Fruit fly (Drosophila melanogaster) whole organism, adult: ENCODE data around the gene Bfc.

Source experiments
- CG11617 ChIP-seq: fragments of 200-800 bp; sonication (Bioruptor generic); optimal IDR thresholded peaks from 2 replicates; lab custom pipeline; 2017; ENCODE audit warnings: mild to moderate bottlenecking, missing biosample characterization, missing genetic modification reagents, missing genetic modification characterization
- CG12768 ChIP-seq: fragments of 200-800 bp; sonication (Bioruptor generic); optimal IDR thresholded peaks from 2 replicates; lab custom pipeline; 2017; ENCODE audit warnings: missing biosample characterization, missing genetic modification characterization, mild to moderate bottlenecking, moderate library complexity, missing genetic modification reagents
- CG14711 ChIP-seq: fragments of 200-800 bp; sonication (Bioruptor generic); optimal IDR thresholded peaks from 2 replicates; lab custom pipeline; 2018; ENCODE audit warnings: missing biosample characterization, mild to moderate bottlenecking, missing genetic modification characterization, moderate library complexity
- CG1620 ChIP-seq: fragments of 200-800 bp; sonication (Bioruptor generic); optimal IDR thresholded peaks from 2 replicates; lab custom pipeline; 2016; ENCODE audit warnings: missing biosample characterization, missing genetic modification characterization
- CG33017 ChIP-seq: fragments of 200-800 bp; sonication (Bioruptor generic); optimal IDR thresholded peaks from 2 replicates; lab custom pipeline; 2018; ENCODE audit warnings: missing biosample characterization, mild to moderate bottlenecking, missing genetic modification characterization, moderate library complexity
- CG5204 ChIP-seq: fragments of 200-800 bp; sonication (Bioruptor generic); optimal IDR thresholded peaks from 2 replicates; lab custom pipeline; 2016; ENCODE audit warnings: missing biosample characterization, missing genetic modification characterization
- CG7045 ChIP-seq: fragments of 200-800 bp; sonication (Bioruptor generic); optimal IDR thresholded peaks from 2 replicates; lab custom pipeline; 2017; ENCODE audit warnings: missing biosample characterization, mild to moderate bottlenecking, missing genetic modification characterization
- CG7101 ChIP-seq: fragments of 200-800 bp; sonication (Bioruptor generic); optimal IDR thresholded peaks from 2 replicates; lab custom pipeline; 2018; ENCODE audit warnings: missing biosample characterization, mild to moderate bottlenecking, missing genetic modification characterization, moderate library complexity
- Clk ChIP-seq: fragments of 200-800 bp; sonication (Bioruptor generic); optimal IDR thresholded peaks from 2 replicates; lab custom pipeline; 2017; ENCODE audit warnings: missing biosample characterization, missing genetic modification characterization
- Crg-1 ChIP-seq: fragments of 200-800 bp; sonication (Bioruptor generic); optimal IDR thresholded peaks from 2 replicates; lab custom pipeline; 2016; ENCODE audit warnings: missing biosample characterization, missing genetic modification characterization
- Hr96 ChIP-seq: fragments of 200-800 bp; sonication (Bioruptor generic); optimal IDR thresholded peaks from 2 replicates; lab custom pipeline; 2016; ENCODE audit warnings: missing biosample characterization, missing genetic modification characterization
- Mnt ChIP-seq: fragments of 200-800 bp; sonication (Bioruptor generic); optimal IDR thresholded peaks from 2 replicates; lab custom pipeline; 2016; ENCODE audit warnings: missing biosample characterization, mild to moderate bottlenecking, missing genetic modification characterization
- bab1 ChIP-seq: fragments of 200-800 bp; sonication (Bioruptor generic); optimal IDR thresholded peaks from 3 replicates; lab custom pipeline; 2019; ENCODE audit warnings: missing biosample characterization, mild to moderate bottlenecking, missing genetic modification characterization, moderate library complexity
- cic ChIP-seq: fragments of 200-800 bp; sonication (Bioruptor generic); optimal IDR thresholded peaks from 2 replicates; lab custom pipeline; 2017; ENCODE audit warnings: missing biosample characterization, mild to moderate bottlenecking, missing genetic modification characterization, moderate library complexity
- cnc ChIP-seq, 2 experiments: fragments of >200 bp; optimal IDR thresholded peaks; 2 replicates each; lab custom pipeline; 2017
- kay ChIP-seq: fragments of 200-800 bp; sonication (Bioruptor generic); peaks from one replicate; lab custom pipeline; 2016; ENCODE audit warnings: missing biosample characterization, missing genetic modification characterization, borderline replicate concordance
- ovo ChIP-seq: fragments of 200-800 bp; sonication (Bioruptor generic); optimal IDR thresholded peaks from 2 replicates; lab custom pipeline; 2016; ENCODE audit warnings: missing biosample characterization, missing genetic modification characterization
- pad ChIP-seq: fragments of 200-800 bp; sonication (Bioruptor generic); optimal IDR thresholded peaks from 3 replicates; lab custom pipeline; 2017; ENCODE audit warnings: missing biosample characterization, missing genetic modification characterization, mild to moderate bottlenecking, moderate library complexity, missing genetic modification reagents
- tj ChIP-seq: fragments of 200-800 bp; sonication (Bioruptor generic); optimal IDR thresholded peaks from 3 replicates; lab custom pipeline; 2017; ENCODE audit warnings: missing biosample characterization, mild to moderate bottlenecking, missing genetic modification characterization, moderate library complexity
- toe ChIP-seq: fragments of 200-800 bp; sonication (Bioruptor generic); optimal IDR thresholded peaks from 2 replicates; lab custom pipeline; 2016; ENCODE audit warnings: missing biosample characterization, missing genetic modification characterization

Gene Bfc

dm6 chr3L:1269013-1269412 is 18.5 kb downstream of the Bfc start:
- TF ChIP-seq ovo = no peak
- TF ChIP-seq CG11617 (GFP tag; lab: Kevin White, UChicago) = no peak
- TF ChIP-seq toe (GFP tag; lab: Kevin White, UChicago) = no peak
- TF ChIP-seq CG5204 (GFP tag; lab: Kevin White, UChicago) = no peak
- TF ChIP-seq kay (GFP tag; lab: Kevin White, UChicago) = no peak
- TF ChIP-seq Crg-1 = no peak
- TF ChIP-seq cic (GFP tag; lab: Kevin White, UChicago) = no peak
- no peak for TF ChIP-seq CG7101 (tag; lab: Kevin White, UChicago)
- no peak for TF ChIP-seq Clk (GFP tag; lab: Kevin White, UChicago)
- TF ChIP-seq CG7045 (GFP tag; lab: Kevin White, UChicago) = no peak
- TF ChIP-seq tj (GFP tag; lab: Kevin White, UChicago) = no peak
- no peak for TF ChIP-seq CG33017 (tag; lab: Kevin White, UChicago)
- no peak for TF ChIP-seq Hr96 (GFP tag; lab: Kevin White, UChicago)
- no peak for TF ChIP-seq CG14711
- TF ChIP-seq cnc (optimal IDR thresholded peaks at IDR 0.05; lab: Kevin White, UChicago) = no peak
- TF ChIP-seq Mnt = no peak
- TF ChIP-seq CG1620 (GFP tag; lab: Kevin White, UChicago) = no peak

dm6 chr3L:1275767-1276166 is 25.3 kb downstream of the Bfc start, which contains the start of gene CG32333:
Gene CG32333, plus strand, starts transcription at chr3L:1275956.
- TF ChIP-seq CG1620 (GFP tag; lab: Kevin White, UChicago) (no peak), ovo (no peak), Crg-1 (no peak), kay (GFP tag; lab: Kevin White, UChicago) (no peak), CG12768 (GFP tag; lab: Kevin White, UChicago) (no peak)

- TF ChIP-seq CG14711 = no peak
- no peak for TF ChIP-seq CG1620 (GFP tag; lab: Kevin White, UChicago)
- no peak for TF ChIP-seq CG7101 (tag; lab: Kevin White, UChicago)
- TF ChIP-seq Hr96 (GFP tag; lab: Kevin White, UChicago) = no peak
- TF ChIP-seq CG33017 (tag; lab: Kevin White, UChicago) = no peak
- no peak for TF ChIP-seq cnc (optimal IDR thresholded peaks at IDR 0.05; lab: Kevin White, UChicago)
- TF ChIP-seq CG5204 (GFP tag; lab: Kevin White, UChicago) = no peak
- TF ChIP-seq pad (GFP tag; lab: Kevin White, UChicago) = no peak
- no peak for TF ChIP-seq toe (GFP tag; lab: Kevin White, UChicago)
- no peak for TF ChIP-seq tj (GFP tag; lab: Kevin White, UChicago)
- TF ChIP-seq CG11617 (GFP tag; lab: Kevin White, UChicago) = no peak
- no peak for TF ChIP-seq bab1 (GFP tag; lab: Kevin White, UChicago)
- TF ChIP-seq CG12768 (GFP tag; lab: Kevin White, UChicago) = no peak
- no peak for TF ChIP-seq Clk (GFP tag; lab: Kevin White, UChicago)
- no peak for TF ChIP-seq ovo
- TF ChIP-seq kay (GFP tag; lab: Kevin White, UChicago) = no peak
- TF ChIP-seq Mnt = no peak
- no peak for TF ChIP-seq cic (GFP tag; lab: Kevin White, UChicago)
Observed at dm6 chr3L:1277937-1278336, 27.4 kb downstream of the Bfc start.

dm6 chr3L:1279685-1280084 is 29.2 kb downstream of the Bfc start:
- no peak for TF ChIP-seq Crg-1
- no peak for TF ChIP-seq CG1620 (GFP tag; lab: Kevin White, UChicago)
- TF ChIP-seq CG11617 (GFP tag; lab: Kevin White, UChicago) = no peak
- no peak for TF ChIP-seq Mnt
- TF ChIP-seq Clk (GFP tag; lab: Kevin White, UChicago) = no peak
- TF ChIP-seq CG33017 (tag; lab: Kevin White, UChicago) = no peak
- no peak for TF ChIP-seq toe (GFP tag; lab: Kevin White, UChicago)
- no peak for TF ChIP-seq kay (GFP tag; lab: Kevin White, UChicago)
- TF ChIP-seq CG7045 (GFP tag; lab: Kevin White, UChicago) = no peak
- TF ChIP-seq Hr96 (GFP tag; lab: Kevin White, UChicago) = no peak
- no peak for TF ChIP-seq cic (GFP tag; lab: Kevin White, UChicago)
- TF ChIP-seq pad (GFP tag; lab: Kevin White, UChicago) = no peak

DNA sequence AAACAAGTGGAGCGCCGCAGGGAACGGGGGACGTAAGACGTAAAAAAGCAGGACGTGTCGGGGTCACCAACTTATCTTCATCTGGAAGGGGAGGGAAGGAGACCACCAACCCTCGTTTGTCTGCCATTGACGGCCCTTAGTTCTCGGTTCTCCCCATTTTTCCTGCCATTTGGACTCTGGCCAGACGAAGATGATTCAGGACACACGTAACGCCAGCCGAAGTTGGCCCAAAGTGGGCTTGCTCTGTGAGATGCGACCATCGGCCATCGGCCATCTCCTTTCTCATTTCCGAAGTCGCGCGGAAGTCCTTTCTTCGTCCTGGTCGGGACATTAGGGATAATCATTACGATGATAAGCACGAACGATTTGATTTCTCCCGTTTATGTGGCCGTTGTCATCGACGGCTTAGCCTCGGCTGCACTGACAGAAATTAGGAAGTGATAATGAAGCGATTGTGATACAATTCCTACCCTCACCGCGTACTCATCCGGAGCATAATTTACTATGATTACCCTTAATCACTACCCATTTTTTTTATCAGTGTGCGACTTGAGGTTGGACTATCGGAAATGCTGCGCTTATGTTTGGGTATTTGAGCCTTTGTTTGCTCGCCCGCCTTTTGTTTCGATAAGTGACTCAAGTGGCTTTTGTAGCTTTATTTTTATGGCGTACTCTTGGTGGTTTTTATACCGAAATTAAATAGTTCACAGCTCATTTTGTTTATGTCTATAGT is 30.6 kb downstream of the Bfc start:
- TF ChIP-seq toe (GFP tag; lab: Kevin White, UChicago) (no peak), Crg-1 (no peak), bab1 (GFP tag; lab: Kevin White, UChicago) (no peak), CG1620 (GFP tag; lab: Kevin White, UChicago) (no peak), CG14711 (no peak), CG11617 (GFP tag; lab: Kevin White, UChicago) (no peak), CG7101 (tag; lab: Kevin White, UChicago) (no peak), CG7045 (GFP tag; lab: Kevin White, UChicago) (no peak), pad (GFP tag; lab: Kevin White, UChicago) (no peak), cnc (optimal IDR thresholded peaks at IDR 0.05; lab: Kevin White, UChicago) (no peak), Hr96 (GFP tag; lab: Kevin White, UChicago) (no peak), Mnt (no peak), Clk (GFP tag; lab: Kevin White, UChicago) (no peak)

- no peak for TF ChIP-seq Clk (GFP tag; lab: Kevin White, UChicago)
Observed at dm6 chr3L:1294835-1295234, 44.3 kb downstream of the Bfc start.
